Worm (Caenorhabditis elegans): ENCODE data around the gene Y6E2A.10.

ce11 chrV:15732209-15732608 is 1.9 kb upstream of the Y6E2A.10 start, which contains the start of gene str-38:
- TF ChIP-seq lin-15B (tag; optimal IDR thresholded peaks at IDR 0.05): no peak
- TF ChIP-seq lin-39 (tag; optimal IDR thresholded peaks at IDR 0.05): no peak
- TF ChIP-seq ets-5 (GFP tag; IDR thresholded peaks at IDR 0.05): no peak
- TF ChIP-seq elt-3 (tag; optimal IDR thresholded peaks at IDR 0.05): no peak
- no peak for TF ChIP-seq lin-35 (GFP tag; optimal IDR thresholded peaks at IDR 0.05)
- no peak for TF ChIP-seq ces-1 (GFP tag; optimal IDR thresholded peaks at IDR 0.05)
- TF ChIP-seq ztf-4 (tag; optimal IDR thresholded peaks at IDR 0.05): no peak
- no peak for TF ChIP-seq fkh-10 (GFP tag; optimal IDR thresholded peaks at IDR 0.05)
- TF ChIP-seq nhr-90 (tag; optimal IDR thresholded peaks at IDR 0.05; ENCODE audit: poor library complexity): no peak
- no peak for TF ChIP-seq lsy-2 (tag; optimal IDR thresholded peaks at IDR 0.05)
- TF ChIP-seq elt-2 (tag; optimal IDR thresholded peaks at IDR 0.05): no peak
- TF ChIP-seq snpc-4 (tag; optimal IDR thresholded peaks at IDR 0.05): no peak
- no peak for TF ChIP-seq zag-1 (tag; optimal IDR thresholded peaks at IDR 0.05)
- no peak for TF ChIP-seq efl-1 (optimal IDR thresholded peaks at IDR 0.05)
- TF ChIP-seq efl-1 (GFP tag; optimal IDR thresholded peaks at IDR 0.05 in 1 of 2): no peak
